Worm (Caenorhabditis elegans) whole organism, midembryonic: ENCODE measurements around the gene bath-42.

Experiments used
- T22C8.4 ChIP-seq: fragments of 200-800 bp; sonication (Bioruptor generic); IDR thresholded peaks from 2 replicates; pipeline ENCODE4 v1.3.6; 2022; ENCODE audit warnings: missing genetic modification characterization, missing compliant biosample characterization
- cog-1 ChIP-seq: sonication (generic microtip); optimal IDR thresholded peaks from 2 replicates; lab custom pipeline; 2016; ENCODE audit warnings: missing genetic modification characterization, missing compliant biosample characterization
- med-1 ChIP-seq: sonication (generic microtip); optimal IDR thresholded peaks from 2 replicates; lab custom pipeline; 2017; ENCODE audit warnings: missing genetic modification characterization, mild to moderate bottlenecking, missing compliant biosample characterization, antibody characterized with exemption, missing genetic modification reagents; ENCODE audit not compliant: insufficient read depth
- ref-1 ChIP-seq: fragments of 200-800 bp; sonication (Bioruptor generic); conservative IDR thresholded peaks from 2 replicates; pipeline ENCODE4 v1.3.6; 2022; ENCODE audit warnings: missing genetic modification reagents, missing genetic modification characterization, missing compliant biosample characterization
- tab-1 ChIP-seq: fragments of 200-800 bp; sonication (Bioruptor generic); IDR thresholded peaks from 2 replicates; pipeline ENCODE4 v1.3.6; 2022; ENCODE audit warnings: missing genetic modification characterization, missing compliant biosample characterization
- ztf-23 ChIP-seq: fragments of 200-800 bp; sonication (Bioruptor generic); IDR thresholded peaks from 2 replicates; pipeline ENCODE4 v1.3.6; 2022; ENCODE audit warnings: missing genetic modification reagents, missing genetic modification characterization, missing compliant biosample characterization

DNA sequence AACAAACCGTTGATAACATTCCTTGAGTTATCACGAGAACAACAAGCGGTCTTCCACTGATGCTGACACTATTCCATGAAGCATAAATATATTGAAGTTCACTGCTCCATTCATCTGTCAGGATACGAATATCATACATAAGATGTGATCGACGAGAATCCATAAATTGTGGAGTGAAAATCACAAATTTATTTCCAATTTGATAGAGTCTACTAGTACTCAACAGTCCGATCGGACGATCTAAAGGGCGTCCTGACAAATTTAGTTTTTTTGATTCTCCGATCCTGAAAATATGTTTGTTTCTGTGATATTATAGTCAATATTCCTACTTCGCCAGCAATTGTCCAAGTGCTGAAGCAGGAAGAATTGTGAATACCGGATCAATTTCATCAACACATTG is 21.0 kb downstream of the bath-42 start:
- TF ChIP-seq T22C8.4 (GFP tag; lab: Robert Waterston, UW) (no peak), tab-1 (GFP tag; lab: Robert Waterston, UW) (no peak), cog-1 (tag; lab: Kevin White, UChicago) (no peak), med-1 (GFP tag; lab: Kevin White, UChicago) (no peak), ztf-23 (no peak), ref-1 (GFP tag; lab: Robert Waterston, UW) (no peak)
